Worm (Caenorhabditis elegans): ENCODE results near the gene F01F1.2.

The F01F1.2 gene

DNA sequence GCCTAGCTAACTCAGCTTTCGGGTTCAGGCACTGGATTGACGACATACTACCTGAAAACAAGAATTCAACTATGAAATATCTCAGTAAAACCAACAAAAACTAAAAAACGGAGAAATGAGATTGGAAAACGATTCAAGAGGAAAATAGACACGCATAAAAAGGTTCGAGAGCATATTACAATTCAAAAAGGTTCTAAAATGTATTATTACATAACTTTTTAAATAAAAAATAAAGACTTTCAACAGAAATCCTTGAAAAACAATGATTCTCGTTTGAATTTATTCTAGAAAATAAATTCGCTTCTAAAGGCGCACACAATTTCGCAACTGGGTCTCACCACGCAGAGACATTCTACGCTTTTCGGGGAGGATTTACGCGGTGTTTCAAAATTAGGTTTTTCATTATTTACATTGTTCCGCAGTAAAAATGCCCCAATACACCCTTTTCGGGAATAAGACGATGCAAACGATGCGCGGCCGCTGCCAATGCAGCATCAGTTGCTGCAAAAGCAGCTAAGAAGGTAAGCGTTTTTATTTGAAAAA lies 22.6 kb upstream of the F01F1.2 start, which contains the start of the genes cct-6 and alh-9 (continued):
- TF ChIP-seq skn-1 (tag; optimal IDR thresholded peaks at IDR 0.05) = peak; percentile 84
- TF ChIP-seq aly-2 (tag; optimal IDR thresholded peaks at IDR 0.05) = peak; percentile 15
- TF ChIP-seq aha-1 (tag; optimal IDR thresholded peaks at IDR 0.05) = no peak
- TF ChIP-seq mab-9 (GFP tag; IDR thresholded peaks at IDR 0.05) = no peak
- TF ChIP-seq blmp-1 (tag; optimal IDR thresholded peaks at IDR 0.05) = peak; percentile 87
- peak; percentile 87 for TF ChIP-seq nhr-71 (tag; optimal IDR thresholded peaks at IDR 0.05)
- no peak for TF ChIP-seq nhr-84 (tag; optimal IDR thresholded peaks at IDR 0.05)
- TF ChIP-seq dpl-1 (GFP tag; optimal IDR thresholded peaks at IDR 0.05) = peak; percentile 95 to 98 (median 96)
- TF ChIP-seq irx-1 (tag; optimal IDR thresholded peaks at IDR 0.05) = peak; percentile 30
- TF ChIP-seq nhr-237 (tag; optimal IDR thresholded peaks at IDR 0.05) = peak; percentile 63
- TF ChIP-seq C16A3.4 (tag; optimal IDR thresholded peaks at IDR 0.05) = peak; percentile 88
- peak; percentile 98 for TF ChIP-seq lin-35 (GFP tag; optimal IDR thresholded peaks at IDR 0.05)
- TF ChIP-seq unc-130 (tag; optimal IDR thresholded peaks at IDR 0.05) = peak; percentile 88
- TF ChIP-seq ama-1 (optimal IDR thresholded peaks at IDR 0.05) = peak; percentile 49
- TF ChIP-seq lin-39 (tag; optimal IDR thresholded peaks at IDR 0.05) = peak; percentile 33
- peak; percentile 93 for TF ChIP-seq mep-1 (tag; optimal IDR thresholded peaks at IDR 0.05)
- TF ChIP-seq vab-15 (tag; optimal IDR thresholded peaks at IDR 0.05) = no peak
- TF ChIP-seq nhr-20 (tag; optimal IDR thresholded peaks at IDR 0.05) = peak; percentile 84
- peak; percentile 7 for TF ChIP-seq ceh-90 (tag; optimal IDR thresholded peaks at IDR 0.05)
- TF ChIP-seq unc-62 (GFP tag; optimal IDR thresholded peaks at IDR 0.05) = no peak
- peak; percentile 85 to 96 for TF ChIP-seq efl-1 (optimal IDR thresholded peaks at IDR 0.05)
- peak; percentile 96 to 99 for TF ChIP-seq efl-1 (GFP tag; optimal IDR thresholded peaks at IDR 0.05 in 1 of 2)
- peak; percentile 81 for TF ChIP-seq nhr-47 (tag; optimal IDR thresholded peaks at IDR 0.05)
- no peak for TF ChIP-seq zag-1 (tag; optimal IDR thresholded peaks at IDR 0.05)
- peak; percentile 81 for TF ChIP-seq rnt-1 (tag; optimal IDR thresholded peaks at IDR 0.05)
- peak; percentile 61 for TF ChIP-seq ztf-4 (tag; optimal IDR thresholded peaks at IDR 0.05)
- TF ChIP-seq nhr-76 (tag; optimal IDR thresholded peaks at IDR 0.05) = no peak
- TF ChIP-seq dsc-1 (tag; optimal IDR thresholded peaks at IDR 0.05) = peak; percentile 59
- TF ChIP-seq nhr-12 (tag; optimal IDR thresholded peaks at IDR 0.05) = no peak
- TF ChIP-seq pax-3 (tag; optimal IDR thresholded peaks at IDR 0.05) = no peak
- peak; percentile 8 for TF ChIP-seq nhr-11 (tag; optimal IDR thresholded peaks at IDR 0.05)
- TF ChIP-seq hlh-4 (tag; optimal IDR thresholded peaks at IDR 0.05) = no peak
- peak in 3 of 6 experiments; percentile 24 to 92 (median 60) for TF ChIP-seq elt-3 (tag; optimal IDR thresholded peaks at IDR 0.05)
- no peak for TF ChIP-seq ets-5 (GFP tag; IDR thresholded peaks at IDR 0.05)
- peak in 1 of 2 experiments; percentile 8 for TF ChIP-seq ztf-11 (tag; optimal IDR thresholded peaks at IDR 0.05)
- TF ChIP-seq lsy-2 (tag; optimal IDR thresholded peaks at IDR 0.05) = peak; percentile 86 to 95
- TF ChIP-seq mef-2 (tag; optimal IDR thresholded peaks at IDR 0.05) = no peak
- no peak for TF ChIP-seq C34B4.2 (tag; optimal IDR thresholded peaks at IDR 0.05)
- no peak for TF ChIP-seq efl-3 (GFP tag; optimal IDR thresholded peaks at IDR 0.05)
- TF ChIP-seq Y116A8C.19 (tag; optimal IDR thresholded peaks at IDR 0.05; ENCODE audit: borderline replicate concordance) = no peak
- TF ChIP-seq nhr-85 (tag) = peak; percentile 82
- peak; percentile 79 for TF ChIP-seq lin-14 (GFP tag; optimal IDR thresholded peaks at IDR 0.05)
- no peak for TF ChIP-seq ceh-88 (GFP tag; IDR thresholded peaks at IDR 0.05)

DNA sequence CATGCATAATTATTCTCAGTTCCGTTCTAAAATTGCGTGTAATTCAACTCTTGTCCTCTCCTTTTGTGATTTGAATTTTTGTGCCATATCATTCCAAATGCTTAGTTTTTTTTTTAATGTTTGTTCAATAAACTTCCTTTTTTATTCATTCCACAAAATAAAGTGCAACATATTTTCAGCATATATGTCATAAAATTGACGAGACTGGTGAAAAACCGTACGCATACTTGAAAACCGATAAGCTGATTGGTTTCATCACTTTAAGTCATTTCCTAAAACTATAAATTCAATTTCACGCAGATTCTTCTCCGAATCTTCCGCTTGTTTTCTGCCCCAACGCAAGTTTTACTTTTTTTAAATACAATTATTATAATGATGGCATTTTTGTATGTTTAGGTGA lies 19.3 kb upstream of the F01F1.2 start, which contains the start of gene dpf-4:
Gene dpf-4 (plus strand): TSS at position 301 of the 400 bp plus-strand sequence.
- TF ChIP-seq alr-1 (tag; optimal IDR thresholded peaks at IDR 0.05; ENCODE audit: borderline replicate concordance) = no peak
- TF ChIP-seq efl-1 (optimal IDR thresholded peaks at IDR 0.05) = no peak
- TF ChIP-seq efl-1 (GFP tag; optimal IDR thresholded peaks at IDR 0.05 in 1 of 2) = peak in 1 of 2 experiments; percentile 75
